Fruit fly (Drosophila melanogaster) whole organism, prepupa: Measurements from ENCODE around the gene Bet1.
A peak's percentile ranks its signal among the peaks of the same experiment; 100 is the strongest.

Source experiments
- Blimp-1 ChIP-seq: fragments of 200-800 bp; sonication (Bioruptor generic); optimal IDR thresholded peaks from 3 replicates; lab custom pipeline; 2017; ENCODE audit warnings: missing biosample characterization, missing genetic modification characterization, mild to moderate bottlenecking, moderate library complexity, missing genetic modification reagents
- CG10631 ChIP-seq: fragments of 200-800 bp; sonication (Bioruptor generic); optimal IDR thresholded peaks from 2 replicates; lab custom pipeline; 2016; ENCODE audit warnings: missing biosample characterization, missing genetic modification characterization
- CG10669 ChIP-seq: fragments of 200-800 bp; sonication (Bioruptor generic); optimal IDR thresholded peaks from 3 replicates; lab custom pipeline; 2018; ENCODE audit warnings: missing biosample characterization, mild to moderate bottlenecking, missing genetic modification characterization, moderate library complexity
- CG11294 ChIP-seq: fragments of 200-800 bp; sonication (Bioruptor generic); IDR thresholded peaks from 2 replicates; pipeline ENCODE4 v1.3.6; 2022; ENCODE audit warnings: missing biosample characterization, missing genetic modification characterization
- CG11762 ChIP-seq: fragments of 200-800 bp; sonication (Bioruptor generic); optimal IDR thresholded peaks from 3 replicates; lab custom pipeline; 2016; ENCODE audit warnings: missing biosample characterization, missing genetic modification characterization; ENCODE audit not compliant: insufficient read depth
- CG11902 ChIP-seq: fragments of 200-800 bp; sonication (Bioruptor generic); optimal IDR thresholded peaks from 3 replicates; lab custom pipeline; 2016; ENCODE audit warnings: missing biosample characterization, missing genetic modification characterization
- CG1621 ChIP-seq: fragments of 200-800 bp; sonication (Bioruptor generic); optimal IDR thresholded peaks from 3 replicates; lab custom pipeline; 2018; ENCODE audit warnings: missing biosample characterization, mild to moderate bottlenecking, missing genetic modification characterization
- CG16779 ChIP-seq: fragments of 200-800 bp; sonication (Bioruptor generic); optimal IDR thresholded peaks from 3 replicates; lab custom pipeline; 2017; ENCODE audit warnings: missing biosample characterization, mild to moderate bottlenecking, missing genetic modification characterization
- CG3032 ChIP-seq: fragments of 200-800 bp; optimal IDR thresholded peaks from 2 replicates; lab custom pipeline; 2019; ENCODE audit warnings: missing biosample characterization, mild to moderate bottlenecking, missing genetic modification characterization, moderate library complexity
- CG31627 ChIP-seq: fragments of 200-800 bp; sonication (Bioruptor generic); optimal IDR thresholded peaks from 3 replicates; lab custom pipeline; 2016; ENCODE audit warnings: missing biosample characterization, missing genetic modification characterization
- CG32006 ChIP-seq: fragments of 200-800 bp; sonication (Bioruptor generic); optimal IDR thresholded peaks from 3 replicates; lab custom pipeline; 2017; ENCODE audit warnings: missing biosample characterization, mild to moderate bottlenecking, missing genetic modification characterization
- CG34406 ChIP-seq: fragments of 200-800 bp; sonication (Bioruptor generic); optimal IDR thresholded peaks from 3 replicates; lab custom pipeline; 2016; ENCODE audit warnings: missing biosample characterization, missing genetic modification characterization
- CG4318 ChIP-seq: fragments of 200-800 bp; sonication (Bioruptor generic); optimal IDR thresholded peaks from 3 replicates; lab custom pipeline; 2017; ENCODE audit warnings: missing biosample characterization, mild to moderate bottlenecking, missing genetic modification characterization
- CG6163 ChIP-seq: fragments of 200-800 bp; sonication (Bioruptor generic); IDR thresholded peaks from 3 replicates; pipeline ENCODE4 v1.3.6; 2022; ENCODE audit warnings: missing biosample characterization, missing genetic modification characterization
- CG6792 ChIP-seq: fragments of 200-800 bp; sonication (Bioruptor generic); optimal IDR thresholded peaks from 3 replicates; lab custom pipeline; 2016; ENCODE audit warnings: missing biosample characterization, missing genetic modification characterization
- CG6854 ChIP-seq: fragments of 200-800 bp; sonication (Bioruptor generic); optimal IDR thresholded peaks from 2 replicates; lab custom pipeline; 2017; ENCODE audit warnings: missing biosample characterization, mild to moderate bottlenecking, missing genetic modification characterization
- CG8119 ChIP-seq: fragments of 200-800 bp; sonication (Bioruptor generic); IDR thresholded peaks from 3 replicates; pipeline ENCODE4 v1.3.6; 2022; ENCODE audit warnings: missing biosample characterization, missing genetic modification characterization
- CG8319 ChIP-seq: fragments of 200-800 bp; sonication (Bioruptor generic); optimal IDR thresholded peaks from 3 replicates; lab custom pipeline; 2016; ENCODE audit warnings: missing biosample characterization, missing genetic modification characterization
- CG9139 ChIP-seq: fragments of 200-800 bp; sonication (Bioruptor generic); optimal IDR thresholded peaks from 3 replicates; lab custom pipeline; 2017; ENCODE audit warnings: missing biosample characterization, mild to moderate bottlenecking, missing genetic modification characterization
- Eip75B ChIP-seq: fragments of 200-800 bp; sonication (Bioruptor generic); optimal IDR thresholded peaks from 3 replicates; lab custom pipeline; 2016; ENCODE audit warnings: missing biosample characterization, missing genetic modification characterization
- Eip93F ChIP-seq: fragments of 200-800 bp; sonication (Bioruptor generic); optimal IDR thresholded peaks from 2 replicates; lab custom pipeline; 2016; ENCODE audit warnings: missing biosample characterization, mild to moderate bottlenecking, missing genetic modification characterization
- Ets21C ChIP-seq: fragments of 200-800 bp; sonication (Bioruptor generic); optimal IDR thresholded peaks from 3 replicates; lab custom pipeline; 2016; ENCODE audit warnings: missing biosample characterization, missing genetic modification characterization
- Ets96B ChIP-seq: fragments of 200-800 bp; optimal IDR thresholded peaks from 2 replicates; lab custom pipeline; 2019; ENCODE audit warnings: missing biosample characterization, mild to moderate bottlenecking, missing genetic modification characterization, moderate library complexity
- Gug ChIP-seq: fragments of 200-800 bp; sonication (Bioruptor generic); IDR thresholded peaks from 2 replicates; pipeline ENCODE4 v1.3.6; 2022; ENCODE audit warnings: missing biosample characterization, missing genetic modification characterization
- Hr39 ChIP-seq: fragments of 200-800 bp; sonication (Bioruptor generic); optimal IDR thresholded peaks from 2 replicates; lab custom pipeline; 2016; ENCODE audit warnings: missing biosample characterization, missing genetic modification characterization
- Hr4 ChIP-seq: fragments of 200-800 bp; sonication (Bioruptor generic); optimal IDR thresholded peaks from 3 replicates; lab custom pipeline; 2016; ENCODE audit warnings: missing biosample characterization, missing genetic modification characterization
- Lpt ChIP-seq: fragments of 200-800 bp; sonication (Bioruptor generic); optimal IDR thresholded peaks from 3 replicates; lab custom pipeline; 2016; ENCODE audit warnings: missing biosample characterization, missing genetic modification characterization
- OdsH ChIP-seq: fragments of 200-800 bp; sonication (Bioruptor generic); optimal IDR thresholded peaks from 3 replicates; lab custom pipeline; 2016; ENCODE audit warnings: missing biosample characterization, missing genetic modification characterization
- Sox102F ChIP-seq: fragments of 200-800 bp; sonication (Bioruptor generic); optimal IDR thresholded peaks from 2 replicates; lab custom pipeline; 2016; ENCODE audit warnings: missing biosample characterization, mild to moderate bottlenecking, missing genetic modification characterization
- Sox14 ChIP-seq: fragments of 200-800 bp; sonication (Bioruptor generic); optimal IDR thresholded peaks from 3 replicates; lab custom pipeline; 2016; ENCODE audit warnings: missing biosample characterization, missing genetic modification characterization
- Sox15 ChIP-seq: fragments of 200-800 bp; sonication (Bioruptor generic); optimal IDR thresholded peaks from 3 replicates; lab custom pipeline; 2016; ENCODE audit warnings: missing biosample characterization, missing genetic modification characterization
- achi ChIP-seq: fragments of 200-800 bp; sonication (Bioruptor generic); optimal IDR thresholded peaks from 3 replicates; lab custom pipeline; 2016; ENCODE audit warnings: missing biosample characterization, missing genetic modification characterization
- cyc ChIP-seq: fragments of 200-800 bp; sonication (Bioruptor generic); optimal IDR thresholded peaks from 3 replicates; lab custom pipeline; 2016; ENCODE audit warnings: missing biosample characterization, missing genetic modification characterization
- dac ChIP-seq: fragments of 200-800 bp; sonication (Bioruptor generic); optimal IDR thresholded peaks from 2 replicates; lab custom pipeline; 2017; ENCODE audit warnings: missing biosample characterization, mild to moderate bottlenecking, missing genetic modification characterization
- dsx ChIP-seq: fragments of 200-800 bp; optimal IDR thresholded peaks from 3 replicates; lab custom pipeline; 2019; ENCODE audit warnings: missing biosample characterization, mild to moderate bottlenecking, missing genetic modification characterization, moderate library complexity; ENCODE audit not compliant: poor library complexity, severe bottlenecking
- eg ChIP-seq: fragments of 200-800 bp; sonication (Bioruptor generic); IDR thresholded peaks from 3 replicates; pipeline ENCODE4 v1.3.6; 2022; ENCODE audit warnings: missing biosample characterization, missing genetic modification characterization
- esn ChIP-seq: fragments of 200-800 bp; sonication (Bioruptor generic); optimal IDR thresholded peaks from 2 replicates; lab custom pipeline; 2016; ENCODE audit warnings: missing biosample characterization, mild to moderate bottlenecking, missing genetic modification characterization, moderate library complexity
- fd59A ChIP-seq: fragments of 200-800 bp; sonication (Bioruptor generic); optimal IDR thresholded peaks from 2 replicates; lab custom pipeline; 2017; ENCODE audit warnings: missing biosample characterization, mild to moderate bottlenecking, missing genetic modification characterization, missing genetic modification reagents
- fd85E ChIP-seq: fragments of 200-800 bp; sonication (Bioruptor generic); optimal IDR thresholded peaks from 3 replicates; lab custom pipeline; 2016; ENCODE audit warnings: missing biosample characterization, missing genetic modification characterization
- fkh ChIP-seq: fragments of 200-800 bp; sonication (Bioruptor generic); optimal IDR thresholded peaks from 3 replicates; lab custom pipeline; 2017; ENCODE audit warnings: missing biosample characterization, mild to moderate bottlenecking, missing genetic modification characterization, moderate library complexity
- pdm3 ChIP-seq: fragments of 200-800 bp; sonication (Bioruptor generic); optimal IDR thresholded peaks from 3 replicates; lab custom pipeline; 2016; ENCODE audit warnings: missing biosample characterization, missing genetic modification characterization
- salr ChIP-seq, 2 experiments: fragments of 200-800 bp; sonication (Bioruptor generic); optimal IDR thresholded peaks; 3 replicates each; lab custom pipeline; 2016 to 2018; ENCODE audit warnings: missing biosample characterization in 2 of 2, missing genetic modification characterization in 2 of 2, mild to moderate bottlenecking in 1 of 2
- ss ChIP-seq, 2 experiments: fragments of 200-800 bp; sonication (Bioruptor generic); optimal IDR thresholded peaks; 2 replicates in 1 of 2; 3 replicates in 1 of 2; lab custom pipeline; 2017 to 2018; ENCODE audit warnings: mild to moderate bottlenecking in 2 of 2, missing biosample characterization in 2 of 2, missing genetic modification characterization in 2 of 2, moderate library complexity in 1 of 2
- svp ChIP-seq: fragments of 200-800 bp; sonication (Bioruptor generic); peaks from one replicate; lab custom pipeline; 2016; ENCODE audit warnings: missing biosample characterization, missing genetic modification characterization
- topi ChIP-seq: fragments of 200-800 bp; sonication (Bioruptor generic); optimal IDR thresholded peaks from 3 replicates; lab custom pipeline; 2016; ENCODE audit warnings: missing biosample characterization, missing genetic modification characterization
- vri ChIP-seq: fragments of 200-800 bp; sonication (Bioruptor generic); optimal IDR thresholded peaks from 3 replicates; lab custom pipeline; 2016; ENCODE audit warnings: missing biosample characterization, mild to moderate bottlenecking, missing genetic modification characterization

Bet1 gene

DNA sequence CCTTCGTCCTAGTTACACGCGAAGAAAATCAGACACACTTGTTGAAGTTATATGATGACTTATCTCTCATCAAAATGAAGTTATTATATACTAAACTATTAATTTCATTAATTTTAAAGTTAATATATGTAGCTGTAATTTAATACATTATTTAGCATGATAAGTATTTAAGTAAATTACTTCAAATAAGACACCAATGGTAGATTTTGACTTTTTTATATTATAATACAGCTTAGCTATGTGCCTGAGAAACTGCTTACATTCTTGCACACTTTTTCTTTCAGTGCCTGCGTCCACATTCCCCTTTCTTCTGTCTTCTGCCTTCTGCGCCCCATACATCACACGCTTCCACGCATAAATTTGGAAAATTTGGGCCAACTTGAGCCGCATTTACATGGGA lies 9.6 kb upstream of the Bet1 start:
- no peak for TF ChIP-seq dsx (GFP tag; lab: Kevin White, UChicago)
- TF ChIP-seq Gug (GFP tag; lab: Robert Waterston, UW), result no peak
- no peak for TF ChIP-seq CG31627 (GFP tag; lab: Kevin White, UChicago)
- TF ChIP-seq vri (GFP tag; lab: Kevin White, UChicago), result no peak
- no peak for TF ChIP-seq Ets96B (tag; lab: Kevin White, UChicago)
- no peak for TF ChIP-seq Hr39 (GFP tag; lab: Kevin White, UChicago)
- no peak for TF ChIP-seq esn (GFP tag; lab: Kevin White, UChicago)
- no peak for TF ChIP-seq Sox15
- no peak for TF ChIP-seq fkh (GFP tag; lab: Kevin White, UChicago)
- no peak for TF ChIP-seq CG8119 (GFP tag; lab: Robert Waterston, UW)
- no peak for TF ChIP-seq Sox14 (GFP tag; lab: Kevin White, UChicago)
- no peak for TF ChIP-seq salr (GFP tag; optimal IDR thresholded peaks at IDR 0.05; lab: Kevin White, UChicago)
- no peak for TF ChIP-seq CG9139 (GFP tag; lab: Kevin White, UChicago)
- no peak for TF ChIP-seq Hr4

dm6 chr3L:19254715-19255428 lies 6.3 kb upstream of the Bet1 start, which contains the start of the genes mRpL21 and rept:
mRpL21 (minus strand) TSS chr3L:19255061.
rept (plus strand) TSS chr3L:19255340.
- TF ChIP-seq fd85E (GFP tag; lab: Kevin White, UChicago), result no peak
- no peak for TF ChIP-seq Lpt (GFP tag; lab: Kevin White, UChicago)
- no peak for TF ChIP-seq CG10631 (GFP tag; lab: Kevin White, UChicago)
- TF ChIP-seq Eip75B (GFP tag; lab: Kevin White, UChicago), result peak; percentile 50
- TF ChIP-seq Gug (GFP tag; lab: Robert Waterston, UW), result no peak
- TF ChIP-seq CG6792, result peak; percentile 57
- TF ChIP-seq eg (GFP tag; lab: Robert Waterston, UW), result no peak; the same call in 2 of the 3 replicates
- TF ChIP-seq CG11902 (GFP tag; lab: Kevin White, UChicago), result no peak
- TF ChIP-seq CG8319 (GFP tag; lab: Kevin White, UChicago), result no peak
- peak; percentile 62 for TF ChIP-seq achi
- TF ChIP-seq cyc, result peak; percentile 67
- TF ChIP-seq CG11762 (GFP tag; lab: Kevin White, UChicago), result no peak
- TF ChIP-seq Eip93F (GFP tag; lab: Kevin White, UChicago), result no peak
- no peak for TF ChIP-seq CG6854 (GFP tag; lab: Kevin White, UChicago)
- no peak for TF ChIP-seq Sox102F (GFP tag; lab: Kevin White, UChicago)
- TF ChIP-seq dac, result peak; percentile 19
- TF ChIP-seq salr (GFP tag; optimal IDR thresholded peaks at IDR 0.05; lab: Kevin White, UChicago), result no peak
- no peak for TF ChIP-seq pdm3 (GFP tag; lab: Kevin White, UChicago)
- TF ChIP-seq Blimp-1 (GFP tag; lab: Kevin White, UChicago), result peak; percentile 15
- TF ChIP-seq CG34406 (GFP tag; lab: Kevin White, UChicago), result peak; percentile 46
- no peak for TF ChIP-seq CG11294 (GFP tag; lab: Robert Waterston, UW)
- peak; percentile 36 for TF ChIP-seq CG10669 (GFP tag; lab: Kevin White, UChicago)
- TF ChIP-seq fkh (GFP tag; lab: Kevin White, UChicago), result peak; percentile 49
- TF ChIP-seq CG1621 (tag; lab: Kevin White, UChicago), result no peak
- no peak for TF ChIP-seq CG4318 (GFP tag; lab: Kevin White, UChicago)
- TF ChIP-seq esn (GFP tag; lab: Kevin White, UChicago), result peak; percentile 78
- no peak for TF ChIP-seq Hr4
- TF ChIP-seq Sox15, result no peak
- TF ChIP-seq CG3032 (tag; lab: Kevin White, UChicago), result peak; percentile 61
- no peak for TF ChIP-seq CG8119 (GFP tag; lab: Robert Waterston, UW)
- TF ChIP-seq svp (GFP tag; lab: Kevin White, UChicago), result no peak
- TF ChIP-seq topi (GFP tag; lab: Kevin White, UChicago), result peak; percentile 71
- no peak for TF ChIP-seq ss (GFP tag; optimal IDR thresholded peaks at IDR 0.05; lab: Kevin White, UChicago)
- TF ChIP-seq Ets96B (tag; lab: Kevin White, UChicago), result peak; percentile 41
- TF ChIP-seq CG31627 (GFP tag; lab: Kevin White, UChicago), result peak; percentile 57
- TF ChIP-seq CG16779 (tag; lab: Kevin White, UChicago), result no peak
- no peak for TF ChIP-seq CG9139 (GFP tag; lab: Kevin White, UChicago)
- peak; percentile 37 for TF ChIP-seq Sox14 (GFP tag; lab: Kevin White, UChicago)
- TF ChIP-seq OdsH (GFP tag; lab: Kevin White, UChicago), result peak; percentile 57
- TF ChIP-seq CG32006 (GFP tag; lab: Kevin White, UChicago), result peak; percentile 55
- peak; percentile 79 for TF ChIP-seq vri (GFP tag; lab: Kevin White, UChicago)
- TF ChIP-seq Ets21C (GFP tag; lab: Kevin White, UChicago), result peak; percentile 28
- TF ChIP-seq CG6163, result no peak; the same call in 2 of the 3 replicates
- peak; percentile 17 for TF ChIP-seq fd59A (GFP tag; lab: Kevin White, UChicago)
- peak; percentile 57 for TF ChIP-seq Hr39 (GFP tag; lab: Kevin White, UChicago)
